Fruit fly (Drosophila melanogaster) whole organism, prepupa: ENCODE results near the gene Tlk.

Source experiments
- CG10669 ChIP-seq: fragments of 200-800 bp; sonication (Bioruptor generic); optimal IDR thresholded peaks from 3 replicates; lab custom pipeline; 2018; ENCODE audit warnings: missing biosample characterization, mild to moderate bottlenecking, missing genetic modification characterization, moderate library complexity
- CG6854 ChIP-seq: fragments of 200-800 bp; sonication (Bioruptor generic); optimal IDR thresholded peaks from 2 replicates; lab custom pipeline; 2017; ENCODE audit warnings: missing biosample characterization, mild to moderate bottlenecking, missing genetic modification characterization
- CG7368 ChIP-seq: fragments of 200-800 bp; sonication (Bioruptor generic); optimal IDR thresholded peaks from 3 replicates; lab custom pipeline; 2016; ENCODE audit warnings: missing biosample characterization, missing genetic modification characterization
- CG8632 ChIP-seq: fragments of 200-800 bp; sonication (Bioruptor generic); optimal IDR thresholded peaks from 3 replicates; lab custom pipeline; 2016; ENCODE audit warnings: missing biosample characterization, missing genetic modification characterization
- Hr4 ChIP-seq: fragments of 200-800 bp; sonication (Bioruptor generic); optimal IDR thresholded peaks from 3 replicates; lab custom pipeline; 2016; ENCODE audit warnings: missing biosample characterization, missing genetic modification characterization
- OdsH ChIP-seq: fragments of 200-800 bp; sonication (Bioruptor generic); optimal IDR thresholded peaks from 3 replicates; lab custom pipeline; 2016; ENCODE audit warnings: missing biosample characterization, missing genetic modification characterization
- fd59A ChIP-seq: fragments of 200-800 bp; sonication (Bioruptor generic); optimal IDR thresholded peaks from 2 replicates; lab custom pipeline; 2017; ENCODE audit warnings: missing biosample characterization, mild to moderate bottlenecking, missing genetic modification characterization, missing genetic modification reagents
- vri ChIP-seq: fragments of 200-800 bp; sonication (Bioruptor generic); optimal IDR thresholded peaks from 3 replicates; lab custom pipeline; 2016; ENCODE audit warnings: missing biosample characterization, mild to moderate bottlenecking, missing genetic modification characterization

dm6 chrX:3715616-3716015, 4.2 kb upstream of the Tlk start:
- TF ChIP-seq CG10669 (no peak), fd59A (no peak), Hr4 (GFP tag; lab: Kevin White, UChicago) (no peak), CG6854 (GFP tag; lab: Kevin White, UChicago) (no peak), CG8632 (GFP tag; lab: Kevin White, UChicago) (no peak), vri (GFP tag; lab: Kevin White, UChicago) (no peak), CG7368 (no peak), OdsH (GFP tag; lab: Kevin White, UChicago) (no peak)
